Worm (Caenorhabditis elegans) whole organism, L4 larva: ENCODE measurements around the gene his-16.

Source experiments
- F10B5.3 ChIP-seq: sonication (generic microtip); optimal IDR thresholded peaks from 2 replicates; lab custom pipeline; 2016; ENCODE audit warnings: mild to moderate bottlenecking, missing genetic modification characterization, missing compliant biosample characterization
- F44E2.7 ChIP-seq: fragments of 200-800 bp; sonication (Bioruptor generic); IDR thresholded peaks from 2 replicates; pipeline ENCODE4 v2.1.2; 2022; ENCODE audit warnings: missing genetic modification characterization, missing compliant biosample characterization
- F49E8.2 ChIP-seq: sonication (generic microtip); optimal IDR thresholded peaks from 2 replicates; lab custom pipeline; 2016; ENCODE audit warnings: missing compliant biosample characterization, mild to moderate bottlenecking, missing genetic modification characterization, borderline replicate concordance
- Y48G9A.11 ChIP-seq: fragments of 200-800 bp; sonication (Bioruptor generic); IDR thresholded peaks from 2 replicates; pipeline ENCODE4 v1.3.6; 2022; ENCODE audit warnings: missing genetic modification reagents, missing genetic modification characterization, missing compliant biosample characterization
- Y5F2A.4 ChIP-seq: fragments of 200-800 bp; sonication (Bioruptor generic); optimal IDR thresholded peaks from 2 replicates; lab custom pipeline; 2018; ENCODE audit warnings: mild to moderate bottlenecking, missing genetic modification characterization, missing compliant biosample characterization
- Y75B8A.6 ChIP-seq: fragments of 200-800 bp; sonication (Bioruptor generic); IDR thresholded peaks from 2 replicates; pipeline ENCODE4 v1.3.6; 2022; ENCODE audit warnings: missing genetic modification reagents, missing genetic modification characterization, missing compliant biosample characterization
- ceh-44 ChIP-seq: fragments of 200-800 bp; sonication (Bioruptor generic); IDR thresholded peaks from 2 replicates; pipeline ENCODE4 v1.3.6; 2022; ENCODE audit warnings: missing genetic modification reagents, missing genetic modification characterization, missing compliant biosample characterization
- ces-1 ChIP-seq: fragments of 150-350 bp; sonication (generic microtip); optimal IDR thresholded peaks from 4 replicates; lab custom pipeline; 2014; ENCODE audit warnings: missing biosample characterization, missing genetic modification reagents, missing genetic modification characterization
- cey-2 ChIP-seq: sonication (generic microtip); optimal IDR thresholded peaks from 3 replicates; lab custom pipeline; 2017; ENCODE audit warnings: missing genetic modification characterization, mild to moderate bottlenecking, missing compliant biosample characterization, antibody characterized with exemption, borderline replicate concordance; ENCODE audit not compliant: insufficient read depth
- ctbp-1 ChIP-seq: fragments of 200-800 bp; sonication (Bioruptor generic); IDR thresholded peaks from 2 replicates; pipeline ENCODE4 v1.3.6; 2022; ENCODE audit warnings: missing genetic modification reagents, missing genetic modification characterization, missing compliant biosample characterization
- daf-16 ChIP-seq, 3 experiments: sonication (generic microtip); optimal IDR thresholded peaks; 2 replicates each; lab custom pipeline; 2016 to 2017; ENCODE audit warnings: missing genetic modification characterization in 3 of 3, missing genetic modification reagents in 3 of 3, mild to moderate bottlenecking in 2 of 3, missing compliant biosample characterization in 2 of 3, missing biosample characterization in 1 of 3, moderate library complexity in 1 of 3
- daf-19 ChIP-seq: fragments of 200-800 bp; sonication (Bioruptor generic); conservative IDR thresholded peaks from 2 replicates; pipeline ENCODE4 v1.3.6; 2022; ENCODE audit warnings: missing genetic modification characterization, missing compliant biosample characterization
- daf-8 ChIP-seq: fragments of 200-800 bp; sonication (Bioruptor generic); IDR thresholded peaks from 2 replicates; pipeline ENCODE4 v1.3.6; 2022; ENCODE audit warnings: missing genetic modification characterization, missing compliant biosample characterization
- dmd-8 ChIP-seq: fragments of 200-800 bp; sonication (Bioruptor generic); IDR thresholded peaks from 2 replicates; pipeline ENCODE4 v1.3.6; 2022; ENCODE audit warnings: missing genetic modification characterization, missing compliant biosample characterization
- dmd-9 ChIP-seq: fragments of 200-800 bp; sonication (Bioruptor generic); IDR thresholded peaks from 2 replicates; pipeline ENCODE4 v1.3.6; 2022; ENCODE audit warnings: missing genetic modification reagents, missing genetic modification characterization, missing compliant biosample characterization
- dpl-1 ChIP-seq: fragments of 150-350 bp; optimal IDR thresholded peaks from 2 replicates; lab custom pipeline; 2014; ENCODE audit warnings: missing biosample characterization, missing genetic modification reagents, missing genetic modification characterization
- duxl-1 ChIP-seq: sonication (generic microtip); optimal IDR thresholded peaks from 2 replicates; lab custom pipeline; 2016; ENCODE audit warnings: mild to moderate bottlenecking, missing genetic modification characterization, moderate library complexity, missing compliant biosample characterization; ENCODE audit not compliant: poor library complexity
- dve-1 ChIP-seq: sonication (generic microtip); optimal IDR thresholded peaks from 2 replicates; lab custom pipeline; 2017; ENCODE audit warnings: antibody characterized with exemption, mild to moderate bottlenecking, missing genetic modification characterization, missing compliant biosample characterization; ENCODE audit not compliant: insufficient read depth
- egl-43 ChIP-seq: fragments of 200-800 bp; sonication (Bioruptor generic); IDR thresholded peaks from 2 replicates; pipeline ENCODE4 v1.3.6; 2022; ENCODE audit warnings: missing genetic modification reagents, missing genetic modification characterization, missing compliant biosample characterization
- hif-1 ChIP-seq, 2 experiments: sonication (generic microtip); optimal IDR thresholded peaks; 2 replicates each; lab custom pipeline; 2016 to 2017; ENCODE audit warnings: missing compliant biosample characterization in 2 of 2, missing genetic modification characterization in 2 of 2, missing genetic modification reagents in 2 of 2, missing genotype in 2 of 2, mild to moderate bottlenecking in 1 of 2
- hmg-1.1 ChIP-seq: fragments of 200-800 bp; sonication (Bioruptor generic); IDR thresholded peaks from 2 replicates; pipeline ENCODE4 v1.3.6; 2022; ENCODE audit warnings: missing genetic modification reagents, missing genetic modification characterization, missing compliant biosample characterization
- lim-7 ChIP-seq: fragments of 200-800 bp; sonication (Bioruptor generic); IDR thresholded peaks from 2 replicates; pipeline ENCODE4 v1.3.6; 2022; ENCODE audit warnings: missing genetic modification characterization, missing compliant biosample characterization
- lin-1 ChIP-seq: fragments of 200-800 bp; sonication (Bioruptor generic); IDR thresholded peaks from 2 replicates; pipeline ENCODE4 v1.3.6; 2022; ENCODE audit warnings: missing genetic modification reagents, missing genetic modification characterization, missing compliant biosample characterization
- lin-13 ChIP-seq: fragments of 150-350 bp; optimal IDR thresholded peaks from 2 replicates; lab custom pipeline; 2014; ENCODE audit warnings: missing biosample characterization, missing genetic modification reagents, missing genetic modification characterization
- lin-29 ChIP-seq: fragments of 200-800 bp; sonication (Bioruptor generic); IDR thresholded peaks from 2 replicates; pipeline ENCODE4 v1.3.6; 2022; ENCODE audit warnings: missing genetic modification reagents, missing genetic modification characterization, missing compliant biosample characterization
- lin-39 ChIP-seq: fragments of 150-350 bp; optimal IDR thresholded peaks from 2 replicates; lab custom pipeline; 2014; ENCODE audit warnings: missing biosample characterization, missing genetic modification reagents, missing genetic modification characterization
- mxl-2 ChIP-seq: fragments of 200-800 bp; sonication (Bioruptor generic); conservative IDR thresholded peaks from 2 replicates; pipeline ENCODE4 v1.3.6; 2022; ENCODE audit warnings: missing genetic modification reagents, missing genetic modification characterization, missing compliant biosample characterization
- nhr-25 ChIP-seq: sonication (generic microtip); optimal IDR thresholded peaks from 2 replicates; lab custom pipeline; 2017; ENCODE audit warnings: missing genetic modification characterization, mild to moderate bottlenecking, missing compliant biosample characterization, antibody characterized with exemption, moderate library complexity, borderline replicate concordance; ENCODE audit not compliant: insufficient read depth
- nhr-28 ChIP-seq: fragments of 150-350 bp; optimal IDR thresholded peaks from 2 replicates; lab custom pipeline; 2014; ENCODE audit warnings: missing biosample characterization, missing genetic modification characterization
- nhr-41 ChIP-seq: fragments of 200-800 bp; sonication (Bioruptor generic); IDR thresholded peaks from 2 replicates; pipeline ENCODE4 v1.3.6; 2022; ENCODE audit warnings: missing genetic modification reagents, missing genetic modification characterization, missing compliant biosample characterization
- nhr-42 ChIP-seq: fragments of 200-800 bp; sonication (Bioruptor generic); IDR thresholded peaks from 2 replicates; pipeline ENCODE4 v1.3.6; 2022; ENCODE audit warnings: missing genetic modification characterization, missing compliant biosample characterization
- nhr-76 ChIP-seq: fragments of 150-350 bp; optimal IDR thresholded peaks from 2 replicates; lab custom pipeline; 2014; ENCODE audit warnings: missing biosample characterization, missing genetic modification characterization
- nhr-77 ChIP-seq: fragments of 150-350 bp; optimal IDR thresholded peaks from 2 replicates; lab custom pipeline; 2014; ENCODE audit warnings: missing biosample characterization, missing genetic modification characterization
- php-3 ChIP-seq: fragments of 200-800 bp; sonication (Bioruptor generic); IDR thresholded peaks from 2 replicates; pipeline ENCODE4 v1.3.6; 2022; ENCODE audit warnings: missing genetic modification reagents, missing genetic modification characterization, missing compliant biosample characterization
- pqm-1 ChIP-seq: sonication (generic microtip); optimal IDR thresholded peaks from 2 replicates; lab custom pipeline; 2017; ENCODE audit warnings: missing biosample characterization, missing genetic modification characterization
- rbr-2 ChIP-seq: sonication (generic microtip); optimal IDR thresholded peaks from 2 replicates; lab custom pipeline; 2016; ENCODE audit warnings: missing genotype, missing genetic modification characterization, missing compliant biosample characterization
- set-16 ChIP-seq: fragments of 200-800 bp; sonication (Bioruptor generic); IDR thresholded peaks from 2 replicates; pipeline ENCODE4 v1.3.6; 2022; ENCODE audit warnings: missing genetic modification reagents, missing genetic modification characterization, missing compliant biosample characterization
- skn-1 ChIP-seq: fragments of 150-350 bp; optimal IDR thresholded peaks from 2 replicates; lab custom pipeline; 2014; ENCODE audit warnings: missing biosample characterization, missing genetic modification characterization
- snpc-1.2 ChIP-seq: fragments of 200-800 bp; sonication (Bioruptor generic); IDR thresholded peaks from 2 replicates; pipeline ENCODE4 v1.3.6; 2022; ENCODE audit warnings: missing genetic modification reagents, missing genetic modification characterization, missing compliant biosample characterization
- tag-97 ChIP-seq: fragments of 200-800 bp; sonication (Bioruptor generic); IDR thresholded peaks from 2 replicates; pipeline ENCODE4 v1.3.6; 2022; ENCODE audit warnings: missing genetic modification characterization, missing compliant biosample characterization
- unc-39 ChIP-seq: sonication (generic microtip); optimal IDR thresholded peaks from 2 replicates; lab custom pipeline; 2017; ENCODE audit warnings: missing biosample characterization, missing genetic modification characterization
- unc-62 ChIP-seq, 3 experiments: fragments of 150-350 bp in 1 of 3; sonication (generic microtip); optimal IDR thresholded peaks in 2 of 3; peaks in 1 of 3; 1 replicate in 1 of 3; 2 replicates in 2 of 3; lab custom pipeline; 2014 to 2017; ENCODE audit warnings: missing biosample characterization in 3 of 3, missing genetic modification characterization in 3 of 3, missing genetic modification reagents in 3 of 3, missing genotype in 1 of 3
- zag-1 ChIP-seq: fragments of 150-350 bp; optimal IDR thresholded peaks from 2 replicates; lab custom pipeline; 2014; ENCODE audit warnings: missing biosample characterization, missing genetic modification characterization
- zfp-2 ChIP-seq: sonication (generic microtip); optimal IDR thresholded peaks from 2 replicates; lab custom pipeline; 2016; ENCODE audit warnings: mild to moderate bottlenecking, missing genetic modification characterization, missing compliant biosample characterization
- zfp-3 ChIP-seq: fragments of 200-800 bp; sonication (Bioruptor generic); conservative IDR thresholded peaks from 2 replicates; pipeline ENCODE4 v1.3.6; 2022; ENCODE audit warnings: missing genetic modification reagents, missing genetic modification characterization, missing compliant biosample characterization

Gene his-16

DNA sequence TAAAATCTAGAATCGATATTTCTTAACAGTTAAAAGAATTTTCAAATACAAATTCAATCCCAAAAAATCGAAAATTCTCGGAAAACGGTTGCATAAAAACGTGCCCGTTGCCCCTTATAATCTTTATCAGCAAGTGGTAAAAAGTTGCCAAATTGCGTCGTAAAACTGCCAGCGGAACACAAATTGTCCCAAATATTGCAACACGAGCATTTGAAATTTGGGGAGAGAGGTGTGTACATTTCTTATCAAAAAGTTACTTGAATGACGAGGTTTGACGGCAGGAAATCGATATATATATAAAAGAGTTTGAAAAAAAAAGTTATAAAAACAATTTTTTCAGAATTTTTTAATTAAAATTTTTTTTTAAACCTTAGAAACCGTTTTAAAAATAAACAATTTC is 28.1 kb upstream of the his-16 start (continued):
- no peak for TF ChIP-seq lim-7
- no peak for TF ChIP-seq hmg-1.1 (GFP tag; lab: Robert Waterston, UW)
- TF ChIP-seq dpl-1 (GFP tag; lab: Kevin White, UChicago) = peak; percentile 2
- no peak for TF ChIP-seq ces-1 (GFP tag; lab: Kevin White, UChicago)
- no peak for TF ChIP-seq unc-39 (tag; lab: Kevin White, UChicago)
- TF ChIP-seq duxl-1 (tag; lab: Kevin White, UChicago) = no peak
- TF ChIP-seq snpc-1.2 (GFP tag; lab: Robert Waterston, UW) = no peak
- no peak for TF ChIP-seq F10B5.3 (tag; lab: Kevin White, UChicago)
- TF ChIP-seq Y75B8A.6 (GFP tag; lab: Robert Waterston, UW) = no peak
- no peak for TF ChIP-seq cey-2 (tag; lab: Kevin White, UChicago)
- TF ChIP-seq lin-39 (tag; lab: Kevin White, UChicago) = no peak
- TF ChIP-seq Y48G9A.11 (GFP tag; lab: Robert Waterston, UW) = no peak
- TF ChIP-seq nhr-42 (GFP tag; lab: Robert Waterston, UW) = no peak
- no peak for TF ChIP-seq F44E2.7 (GFP tag; lab: Robert Waterston, UW)
- TF ChIP-seq F49E8.2 = no peak
- no peak for TF ChIP-seq nhr-25
- TF ChIP-seq php-3 (GFP tag; lab: Robert Waterston, UW) = peak; percentile 88
- TF ChIP-seq zfp-2 (tag; lab: Kevin White, UChicago) = no peak
- no peak for TF ChIP-seq egl-43 (GFP tag; lab: Robert Waterston, UW)
- no peak for TF ChIP-seq ceh-44
- peak; percentile 79 for TF ChIP-seq nhr-28
- no peak for TF ChIP-seq hif-1 (tag; optimal IDR thresholded peaks at IDR 0.05; lab: Kevin White, UChicago)
- no peak for TF ChIP-seq dmd-9 (GFP tag; lab: Robert Waterston, UW)
- TF ChIP-seq rbr-2 = no peak
- TF ChIP-seq Y5F2A.4 (GFP tag; lab: Kevin White, UChicago) = no peak
- no peak for TF ChIP-seq tag-97 (GFP tag; lab: Robert Waterston, UW)
- no peak for TF ChIP-seq ctbp-1 (GFP tag; lab: Robert Waterston, UW)
- no peak for TF ChIP-seq daf-8
- TF ChIP-seq set-16 (GFP tag; lab: Robert Waterston, UW) = no peak
- TF ChIP-seq lin-13 (GFP tag; lab: Kevin White, UChicago) = no peak
- TF ChIP-seq dve-1 (tag; lab: Kevin White, UChicago) = peak; percentile 67
- no peak for TF ChIP-seq zfp-3 (GFP tag; lab: Robert Waterston, UW)
- no peak for TF ChIP-seq daf-19 (GFP tag; lab: Robert Waterston, UW)
- no peak for TF ChIP-seq dmd-8 (GFP tag; lab: Robert Waterston, UW)
- no peak for TF ChIP-seq nhr-76 (tag; lab: Kevin White, UChicago)
- peak in 1 of 2 experiments; percentile 6 for TF ChIP-seq unc-62 (GFP tag; optimal IDR thresholded peaks at IDR 0.05 in 1 of 2; lab: Kevin White, UChicago)
- no peak for TF ChIP-seq unc-62 (tag; optimal IDR thresholded peaks at IDR 0.05; lab: Kevin White, UChicago)
- no peak for TF ChIP-seq daf-16 (GFP tag; optimal IDR thresholded peaks at IDR 0.05; lab: Kevin White, UChicago)
- TF ChIP-seq daf-16 (tag; optimal IDR thresholded peaks at IDR 0.05; lab: Kevin White, UChicago) = peak; percentile 72
- no peak for TF ChIP-seq mxl-2 (GFP tag; lab: Robert Waterston, UW)
- no peak for TF ChIP-seq lin-1
- TF ChIP-seq nhr-77 (tag; lab: Kevin White, UChicago) = peak; percentile 82
- no peak for TF ChIP-seq lin-29 (GFP tag; lab: Robert Waterston, UW)
- TF ChIP-seq skn-1 (tag; lab: Kevin White, UChicago) = no peak
- no peak for TF ChIP-seq nhr-41 (GFP tag; lab: Robert Waterston, UW)
- no peak for TF ChIP-seq zag-1 (tag; lab: Kevin White, UChicago)
- TF ChIP-seq pqm-1 (tag; lab: Kevin White, UChicago) = peak; percentile 89
- TF ChIP-seq, all 104 proteins: peak for 12
